Worm (Caenorhabditis elegans) whole organism, early embryonic: ENCODE measurements around the gene arrd-8.

Experiments used
- ama-1 ChIP-seq: fragments of 150-350 bp; optimal IDR thresholded peaks from 2 replicates; lab custom pipeline; 2014
- hmg-4 ChIP-seq: fragments of 200-800 bp; sonication (Bioruptor generic); optimal IDR thresholded peaks from 2 replicates; lab custom pipeline; 2018; ENCODE audit warnings: mild to moderate bottlenecking, missing genetic modification characterization, missing compliant biosample characterization
- hnd-1 ChIP-seq: sonication (generic microtip); optimal IDR thresholded peaks from 2 replicates; lab custom pipeline; 2016; ENCODE audit warnings: missing genetic modification characterization, missing compliant biosample characterization

DNA sequence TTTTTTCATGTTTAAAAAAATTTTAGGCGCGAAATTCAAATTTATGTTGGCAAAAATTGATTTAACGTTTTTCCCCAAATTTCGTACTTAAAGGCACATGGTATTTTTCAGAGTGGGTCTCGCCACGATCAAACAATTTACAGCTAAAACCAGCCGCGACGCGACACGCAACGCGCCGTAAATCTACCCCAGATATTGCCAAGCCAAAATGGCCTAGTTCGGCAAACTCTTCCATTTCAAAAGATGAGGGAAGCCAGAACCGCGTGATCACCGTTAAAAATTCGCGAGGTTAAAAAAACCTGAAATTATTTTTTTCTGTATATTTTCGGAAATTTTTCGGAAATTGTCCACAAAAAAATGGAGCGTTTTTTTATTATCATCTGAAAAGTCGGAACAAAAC lies 5.0 kb upstream of the arrd-8 start:
- TF ChIP-seq ama-1 (lab: Kevin White, UChicago) (no peak), hmg-4 (GFP tag; lab: Kevin White, UChicago) (no peak), hnd-1 (tag; lab: Kevin White, UChicago) (no peak)
